Worm (Caenorhabditis elegans) whole organism, early embryonic: ENCODE results near the gene pgp-11.

Experiments
- aly-1 ChIP-seq: sonication (generic microtip); optimal IDR thresholded peaks from 2 replicates; lab custom pipeline; 2016; ENCODE audit warnings: missing genetic modification characterization, missing compliant biosample characterization
- ama-1 ChIP-seq: fragments of 150-350 bp; optimal IDR thresholded peaks from 2 replicates; lab custom pipeline; 2014
- ceh-36 ChIP-seq: sonication (generic microtip); optimal IDR thresholded peaks from 2 replicates; lab custom pipeline; 2016; ENCODE audit warnings: missing genetic modification characterization, inconsistent platforms, missing compliant biosample characterization
- ets-7 ChIP-seq: sonication (generic microtip); optimal IDR thresholded peaks from 2 replicates; lab custom pipeline; 2016; ENCODE audit warnings: missing genotype, missing genetic modification characterization, missing compliant biosample characterization
- flt-1 ChIP-seq: fragments of 200-800 bp; sonication (Bioruptor generic); IDR thresholded peaks from 2 replicates; pipeline ENCODE4 v1.3.6; 2022; ENCODE audit warnings: missing genetic modification characterization, missing compliant biosample characterization
- hmg-4 ChIP-seq: fragments of 200-800 bp; sonication (Bioruptor generic); optimal IDR thresholded peaks from 2 replicates; lab custom pipeline; 2018; ENCODE audit warnings: mild to moderate bottlenecking, missing genetic modification characterization, missing compliant biosample characterization
- hnd-1 ChIP-seq: sonication (generic microtip); optimal IDR thresholded peaks from 2 replicates; lab custom pipeline; 2016; ENCODE audit warnings: missing genetic modification characterization, missing compliant biosample characterization
- pes-1 ChIP-seq: fragments of 200-800 bp; sonication (Bioruptor generic); IDR thresholded peaks from 2 replicates; pipeline ENCODE4 v1.3.6; 2022; ENCODE audit warnings: missing genetic modification reagents, missing genetic modification characterization, missing compliant biosample characterization
- scrt-1 ChIP-seq: fragments of 200-800 bp; sonication (Bioruptor generic); IDR thresholded peaks from 2 replicates; pipeline ENCODE4 v1.3.6; 2022; ENCODE audit warnings: missing genetic modification characterization, missing compliant biosample characterization
- sea-1 ChIP-seq: fragments of 200-800 bp; sonication (Bioruptor generic); conservative IDR thresholded peaks from 2 replicates; pipeline ENCODE4 v1.3.6; 2022; ENCODE audit warnings: missing genetic modification characterization, missing compliant biosample characterization
- tbx-37 ChIP-seq: fragments of 200-800 bp; sonication (Bioruptor generic); conservative IDR thresholded peaks from 2 replicates; pipeline ENCODE4 v1.3.6; 2022; ENCODE audit warnings: missing genetic modification reagents, missing genetic modification characterization, missing compliant biosample characterization
- tra-4 ChIP-seq: sonication (generic microtip); optimal IDR thresholded peaks from 2 replicates; lab custom pipeline; 2017; ENCODE audit warnings: missing genetic modification characterization, missing compliant biosample characterization

DNA sequence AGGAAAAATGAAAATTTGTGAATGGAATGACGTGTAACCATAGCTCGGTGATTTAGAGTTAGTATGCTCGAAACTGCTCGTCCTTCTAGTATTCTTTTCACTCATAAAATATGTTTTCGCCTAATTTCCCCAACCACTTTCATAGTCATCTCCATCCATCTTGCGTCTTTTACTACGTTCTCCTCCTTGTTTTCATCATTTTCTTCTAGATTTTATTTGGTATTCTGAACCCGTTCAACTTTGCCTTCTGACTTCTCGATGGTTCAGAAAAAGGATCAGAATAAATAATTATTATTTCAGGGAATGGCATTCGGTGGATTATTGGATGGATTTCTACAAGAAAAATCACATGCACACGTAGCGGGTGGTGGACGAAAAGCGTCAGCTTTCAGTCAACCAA lies 45.5 kb downstream of the pgp-11 start, which contains the start of gene C04H4.1:
- no peak for TF ChIP-seq tbx-37 (GFP tag; lab: Robert Waterston, UW)
- no peak for TF ChIP-seq ama-1 (lab: Kevin White, UChicago)
- no peak for TF ChIP-seq hmg-4
- TF ChIP-seq sea-1 = no peak
- no peak for TF ChIP-seq ceh-36
- TF ChIP-seq pes-1 (GFP tag; lab: Robert Waterston, UW) = no peak
- no peak for TF ChIP-seq aly-1 (tag; lab: Kevin White, UChicago)
- no peak for TF ChIP-seq ets-7
- TF ChIP-seq hnd-1 (tag; lab: Kevin White, UChicago) = no peak
- TF ChIP-seq flt-1 (GFP tag; lab: Robert Waterston, UW) = no peak
- TF ChIP-seq tra-4 (tag; lab: Kevin White, UChicago) = no peak
- TF ChIP-seq scrt-1 (GFP tag; lab: Robert Waterston, UW) = no peak
